Worm (Caenorhabditis elegans) whole organism, early embryonic: ENCODE measurements around the gene srw-113.

ENCODE experiments used
- F13C5.2 ChIP-seq: sonication (generic microtip); optimal IDR thresholded peaks from 2 replicates; lab custom pipeline; 2017; ENCODE audit warnings: mild to moderate bottlenecking, missing genetic modification characterization, inconsistent platforms, missing compliant biosample characterization
- ama-1 ChIP-seq: fragments of 150-350 bp; optimal IDR thresholded peaks from 2 replicates; lab custom pipeline; 2014
- flt-1 ChIP-seq: fragments of 200-800 bp; sonication (Bioruptor generic); IDR thresholded peaks from 2 replicates; pipeline ENCODE4 v1.3.6; 2022; ENCODE audit warnings: missing genetic modification characterization, missing compliant biosample characterization
- hnd-1 ChIP-seq: sonication (generic microtip); optimal IDR thresholded peaks from 2 replicates; lab custom pipeline; 2016; ENCODE audit warnings: missing genetic modification characterization, missing compliant biosample characterization
- tra-4 ChIP-seq: sonication (generic microtip); optimal IDR thresholded peaks from 2 replicates; lab custom pipeline; 2017; ENCODE audit warnings: missing genetic modification characterization, missing compliant biosample characterization

DNA sequence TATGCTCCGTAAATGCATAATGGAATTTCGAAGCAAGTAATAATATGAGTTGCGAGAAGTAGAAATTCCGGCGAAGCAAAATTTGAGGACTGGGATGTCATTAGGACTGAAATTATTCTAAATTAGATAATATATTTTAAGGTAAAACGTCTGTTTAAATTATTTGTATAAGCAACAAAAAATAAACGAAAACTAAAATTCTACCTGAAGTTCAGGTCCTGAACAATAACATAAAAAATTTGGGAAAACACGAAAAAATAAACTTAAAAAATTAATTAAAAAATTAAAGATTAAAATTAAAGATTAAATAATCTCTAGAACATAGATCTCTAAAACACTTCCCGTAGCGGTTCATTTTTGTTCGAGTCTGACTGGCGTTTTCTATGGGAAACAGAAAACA is 46.9 kb downstream of the srw-113 start, which contains the start of gene srh-251:
- no peak for TF ChIP-seq ama-1 (lab: Kevin White, UChicago)
- no peak for TF ChIP-seq F13C5.2 (tag; lab: Kevin White, UChicago)
- TF ChIP-seq tra-4 = no peak
- TF ChIP-seq hnd-1 (tag; lab: Kevin White, UChicago) = no peak
- no peak for TF ChIP-seq flt-1 (GFP tag; lab: Robert Waterston, UW)
